Fruit fly (Drosophila melanogaster): Measurements from ENCODE around the gene CG43330.

Gene CG43330

DNA sequence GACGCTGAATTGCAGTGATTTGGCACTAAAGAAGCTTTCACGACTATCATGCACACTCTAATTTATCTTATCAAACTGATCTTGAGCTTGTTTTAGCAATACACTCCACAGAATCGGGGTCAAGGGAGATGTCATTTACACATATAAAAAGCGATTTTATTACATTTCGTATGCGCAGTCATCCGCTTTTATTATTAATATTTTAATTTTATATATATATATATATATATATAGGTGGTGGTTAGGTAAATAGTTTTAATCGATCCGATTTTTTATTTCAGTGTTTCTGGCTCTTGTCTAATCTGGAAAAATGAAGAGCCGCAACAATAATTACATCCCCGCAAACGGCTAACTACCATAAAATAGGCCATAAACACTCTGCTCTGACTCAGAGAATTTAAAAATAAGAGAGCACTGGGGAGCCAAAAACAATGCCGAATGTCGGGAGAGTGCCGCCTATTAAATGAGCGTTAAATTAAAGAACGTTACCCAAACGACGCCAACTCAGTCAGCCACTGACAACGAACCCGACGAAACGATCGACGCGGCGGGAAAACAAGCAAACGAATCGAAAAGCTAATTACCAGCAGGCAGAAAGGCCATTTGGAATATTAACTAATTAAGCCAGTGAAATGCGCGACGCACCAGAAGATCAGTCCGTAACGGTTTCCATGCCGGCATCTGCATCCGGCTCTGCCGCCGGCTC, 32.5 kb downstream of the CG43330 start (continued):
- TF ChIP-seq Dbx (GFP tag; IDR thresholded peaks at IDR 0.05) (peak; percentile 31; the same call in 1 of the 3 replicates), trem (tag; optimal IDR thresholded peaks at IDR 0.05) (no peak), NK7.1 (GFP tag; optimal IDR thresholded peaks at IDR 0.05) (no peak), sd (tag; optimal IDR thresholded peaks at IDR 0.05) (peak; percentile 29), Trl (optimal IDR thresholded peaks at IDR 0.05) (peak; percentile 26 to 58), Trl (GFP tag; optimal IDR thresholded peaks at IDR 0.05) (no peak), CoRest (tag; optimal IDR thresholded peaks at IDR 0.05) (peak; percentile 67), CG12391 (tag; optimal IDR thresholded peaks at IDR 0.05) (peak; percentile 50), kni (GFP tag; optimal IDR thresholded peaks at IDR 0.05) (no peak), CG15479 (GFP tag; optimal IDR thresholded peaks at IDR 0.05) (no peak), slbo (GFP tag; IDR thresholded peaks at IDR 0.05) (peak; percentile 85), CG34422 (GFP tag; IDR thresholded peaks at IDR 0.05) (peak; percentile 37; the same call in 1 of the 3 replicates), ab (GFP tag; optimal IDR thresholded peaks at IDR 0.05) (no peak), CG17186 (GFP tag; optimal IDR thresholded peaks at IDR 0.05) (no peak), fd96Cb (tag; optimal IDR thresholded peaks at IDR 0.05) (peak; percentile 38), grau (tag; optimal IDR thresholded peaks at IDR 0.05) (peak; percentile 77), bcd (GFP tag; optimal IDR thresholded peaks at IDR 0.05) (peak; percentile 46), Deaf1 (tag; optimal IDR thresholded peaks at IDR 0.05) (peak; percentile 27), hkb (optimal IDR thresholded peaks at IDR 0.05) (no peak), hkb (GFP tag; IDR thresholded peaks at IDR 0.05) (peak; percentile 54), Fer1 (GFP tag; optimal IDR thresholded peaks at IDR 0.05) (no peak), CG7357 (GFP tag; IDR thresholded peaks at IDR 0.05) (peak; percentile 62), CG11504 (tag; optimal IDR thresholded peaks at IDR 0.05) (peak; percentile 71), CG4328 (GFP tag; optimal IDR thresholded peaks at IDR 0.05) (no peak), CG13296 (GFP tag; optimal IDR thresholded peaks at IDR 0.05) (peak; percentile 52), Vsx1 (GFP tag; optimal IDR thresholded peaks at IDR 0.05) (peak; percentile 63), CG9437 (GFP tag; optimal IDR thresholded peaks at IDR 0.05) (peak; percentile 9), eve (GFP tag; optimal IDR thresholded peaks at IDR 0.05) (no peak), B-H1 (GFP tag; IDR thresholded peaks at IDR 0.05) (peak; percentile 26; the same call in 2 of the 3 replicates), CG6813 (GFP tag; optimal IDR thresholded peaks at IDR 0.05) (peak; percentile 18), Asciz (GFP tag; optimal IDR thresholded peaks at IDR 0.05) (peak; percentile 21), tap (tag; optimal IDR thresholded peaks at IDR 0.05) (peak; percentile 24), kah (GFP tag; optimal IDR thresholded peaks at IDR 0.05) (no peak), crc (GFP tag; optimal IDR thresholded peaks at IDR 0.05) (no peak), dmrt99B (tag; optimal IDR thresholded peaks at IDR 0.05) (peak; percentile 59), nmo (GFP tag; optimal IDR thresholded peaks at IDR 0.05) (peak; percentile 42), D19B (GFP tag; optimal IDR thresholded peaks at IDR 0.05) (peak; percentile 52), CG10959 (GFP tag; IDR thresholded peaks at IDR 0.05) (no peak), CG8388 (GFP tag; optimal IDR thresholded peaks at IDR 0.05) (peak; percentile 30), dysf (GFP tag; IDR thresholded peaks at IDR 0.05) (peak; percentile 59; the same call in 2 of the 3 replicates), CG1832 (GFP tag; optimal IDR thresholded peaks at IDR 0.05) (no peak), CG7839 (tag; optimal IDR thresholded peaks at IDR 0.05) (peak; percentile 74), PHDP (tag; optimal IDR thresholded peaks at IDR 0.05) (peak; percentile 77), psq (GFP tag; optimal IDR thresholded peaks at IDR 0.05) (no peak), vvl (GFP tag; IDR thresholded peaks at IDR 0.05) (peak; percentile 52), CG7745 (tag; optimal IDR thresholded peaks at IDR 0.05) (no peak), CG17361 (GFP tag; IDR thresholded peaks at IDR 0.05) (peak; percentile 57), klu (GFP tag; IDR thresholded peaks at IDR 0.05) (no peak), CG14441 (GFP tag; IDR thresholded peaks at IDR 0.05) (peak; percentile 54), CG14050 (GFP tag; IDR thresholded peaks at IDR 0.05) (0 out of 3 replicates have a peak, but pooled peaks have one; percentile 32)
